Fruit fly (Drosophila melanogaster) whole organism, larva: ENCODE results near the gene CG14417.

Experiments
- noc ChIP-seq: fragments of 200-800 bp; sonication (Bioruptor generic); optimal IDR thresholded peaks from 3 replicates; lab custom pipeline; 2019; ENCODE audit warnings: missing biosample characterization, mild to moderate bottlenecking, missing genetic modification characterization, moderate library complexity

The CG14417 gene

dm6 chrX:2876433-2876832 is at the start of gene CG14417:
Gene CG14417 (minus strand): TSS chrX:2876533.
- no peak for TF ChIP-seq noc

- peak; percentile 62 for TF ChIP-seq noc
These were observed 43.4 kb upstream of the CG14417 start, which contains the start of gene CG3588 for dm6 chrX:2919742-2920141. Gene CG3588 (plus strand): TSS chrX:2919770.

- TF ChIP-seq noc, result no peak
These were observed 42.2 kb upstream of the CG14417 start for dm6 chrX:2918551-2918950.

dm6 chrX:2915108-2915507 is 38.8 kb upstream of the CG14417 start:
- no peak for TF ChIP-seq noc

- TF ChIP-seq noc, result no peak
These were observed 37.8 kb upstream of the CG14417 start for dm6 chrX:2914091-2914490.

- no peak for TF ChIP-seq noc
These were observed 36.2 kb upstream of the CG14417 start for dm6 chrX:2912581-2912980.

dm6 chrX:2907105-2907694 is 30.9 kb upstream of the CG14417 start:
- no peak for TF ChIP-seq noc

- no peak for TF ChIP-seq noc
These were observed 14.1 kb upstream of the CG14417 start, which contains the start of gene CG3526 for dm6 chrX:2890468-2890867. Gene CG3526 (plus strand): TSS chrX:2890768.

- TF ChIP-seq noc, result no peak
These were observed 11.9 kb upstream of the CG14417 start for dm6 chrX:2888211-2888610.

dm6 chrX:2885814-2886213 is 9.5 kb upstream of the CG14417 start, which contains the start of gene CG14419:
Gene CG14419 (minus strand): TSS chrX:2885914.
- TF ChIP-seq noc, result no peak

- no peak for TF ChIP-seq noc
These were observed 7.2 kb upstream of the CG14417 start, which contains the start of gene CG14418 for dm6 chrX:2883561-2883960. Gene CG14418 (minus strand): TSS chrX:2883661.

dm6 chrX:2882516-2882915 is 6.2 kb upstream of the CG14417 start:
- no peak for TF ChIP-seq noc

- no peak for TF ChIP-seq noc
These were observed 4.3 kb upstream of the CG14417 start for dm6 chrX:2880660-2881059.

dm6 chrX:2877070-2877469 is 737 bp upstream of the CG14417 start:
- TF ChIP-seq noc, result no peak

dm6 chrX:2872753-2873152 is 3.6 kb downstream of the CG14417 start, which contains the start of gene CG14416:
Gene CG14416 (minus strand): TSS chrX:2872853.
- TF ChIP-seq noc, result no peak

dm6 chrX:2869430-2869829 is 6.9 kb downstream of the CG14417 start:
- no peak for TF ChIP-seq noc

dm6 chrX:2860955-2861354 is 15.4 kb downstream of the CG14417 start:
- TF ChIP-seq noc, result no peak
